Fruit fly (Drosophila melanogaster) ovary, adult (tissue): ENCODE data around the gene Usp8.
A peak's percentile ranks its signal among the peaks of the same experiment; 100 is the strongest.

ENCODE experiments used
- CG17801 ChIP-seq: fragments of 200-800 bp; optimal IDR thresholded peaks from 2 replicates; lab custom pipeline; 2019; ENCODE audit warnings: missing biosample characterization, mild to moderate bottlenecking, missing genetic modification characterization, moderate library complexity; ENCODE audit not compliant: partially characterized antibody

Gene Usp8

dm6 chr3R:21109712-21110111 lies 24.4 kb upstream of the Usp8 start:
- TF ChIP-seq CG17801 (GFP tag; lab: Kevin White, UChicago), result no peak

dm6 chr3R:21111046-21111480 lies 23.0 kb upstream of the Usp8 start, which contains the start of gene Rab11:
Gene Rab11 (plus strand): TSS chr3R:21111408.
- peak; percentile 76 for TF ChIP-seq CG17801 (GFP tag; lab: Kevin White, UChicago)

DNA sequence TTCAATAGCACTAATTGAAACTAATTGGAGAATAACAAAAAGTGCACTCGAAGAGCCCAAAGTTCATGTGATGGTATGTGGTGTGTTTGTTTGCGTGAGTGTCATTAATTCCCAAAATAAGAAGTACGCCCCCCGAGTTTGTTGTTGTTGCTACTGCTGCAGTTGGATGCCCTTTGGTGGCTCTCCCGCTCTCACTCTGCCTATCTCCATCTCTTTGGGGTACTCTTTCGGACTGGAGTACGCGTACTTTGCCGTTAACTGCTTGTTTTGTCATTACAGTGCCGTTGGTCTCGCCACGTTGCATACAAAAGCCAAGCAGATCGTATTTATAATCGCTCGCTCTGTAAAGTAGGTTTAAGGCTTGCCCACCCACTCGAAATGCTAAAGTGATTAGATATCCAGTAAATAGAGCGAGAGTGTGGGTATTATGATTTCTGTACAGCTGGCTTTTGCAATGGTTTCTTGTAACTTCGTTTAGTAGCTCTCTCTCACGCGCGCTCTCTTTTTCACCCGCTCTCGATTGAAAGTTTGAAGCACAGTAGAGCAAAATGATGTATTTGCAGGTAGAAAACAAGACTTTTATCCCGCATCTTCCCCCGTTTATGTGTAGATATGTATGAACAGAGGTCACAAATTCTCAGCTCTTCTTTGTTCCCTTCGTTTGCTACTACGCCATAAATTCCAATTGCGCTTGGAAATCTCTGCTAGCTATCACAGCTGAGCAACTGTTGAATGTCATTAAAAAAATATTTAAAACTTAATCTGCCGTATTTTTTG lies 21.9 kb upstream of the Usp8 start:
- TF ChIP-seq CG17801 (GFP tag; lab: Kevin White, UChicago), result peak; percentile 45

- peak; percentile 71 for TF ChIP-seq CG17801 (GFP tag; lab: Kevin White, UChicago)
Measured at dm6 chr3R:21112742-21113465, 21.2 kb upstream of the Usp8 start.

dm6 chr3R:21116057-21116456 lies 18.0 kb upstream of the Usp8 start, which contains the start of gene ppan:
Gene ppan (plus strand): TSS chr3R:21116254.
- no peak for TF ChIP-seq CG17801 (GFP tag; lab: Kevin White, UChicago)

DNA sequence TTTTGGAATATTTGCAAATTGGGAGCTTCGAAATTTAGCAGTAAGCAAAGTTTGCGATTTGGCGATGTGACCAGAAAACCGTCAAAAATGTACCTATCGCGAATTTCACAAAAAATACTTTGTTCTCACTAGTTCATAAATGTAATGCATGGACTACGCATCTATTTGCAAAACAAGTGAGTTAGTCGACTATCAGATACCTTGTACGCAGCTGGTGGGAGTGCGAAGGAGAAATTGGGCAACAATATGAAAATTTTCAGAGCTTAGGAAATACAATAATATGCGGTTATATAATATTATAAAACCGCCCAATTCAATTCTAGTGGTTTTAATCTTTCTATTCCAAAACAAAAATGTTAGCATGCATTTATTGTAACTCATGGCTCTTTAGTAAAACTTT lies 15.3 kb upstream of the Usp8 start, which contains the start of gene Bdbt:
Bdbt (minus strand) TSS at position 73 of the 400 bp plus-strand sequence.
- TF ChIP-seq CG17801 (GFP tag; lab: Kevin White, UChicago), result peak; percentile 40

DNA sequence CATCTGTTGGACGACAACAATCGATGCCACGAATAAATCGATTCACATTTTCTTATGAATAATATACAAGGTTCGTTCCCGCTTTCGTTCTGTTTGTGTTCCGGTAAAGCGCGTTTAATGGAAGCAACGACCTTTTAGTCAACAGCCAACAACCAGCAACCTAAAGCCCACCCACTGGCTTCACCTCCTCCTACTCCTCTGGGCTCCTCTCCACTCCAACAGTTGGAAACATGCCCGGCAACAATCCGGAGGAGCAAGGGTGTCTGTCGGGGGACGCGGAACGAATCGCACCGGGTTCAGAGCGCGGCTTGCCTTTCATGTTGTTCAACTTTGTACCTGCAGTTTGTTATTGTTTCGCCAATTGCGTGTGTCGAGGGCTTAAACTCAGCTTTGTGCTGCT lies 9.8 kb upstream of the Usp8 start:
- TF ChIP-seq CG17801 (GFP tag; lab: Kevin White, UChicago), result no peak

DNA sequence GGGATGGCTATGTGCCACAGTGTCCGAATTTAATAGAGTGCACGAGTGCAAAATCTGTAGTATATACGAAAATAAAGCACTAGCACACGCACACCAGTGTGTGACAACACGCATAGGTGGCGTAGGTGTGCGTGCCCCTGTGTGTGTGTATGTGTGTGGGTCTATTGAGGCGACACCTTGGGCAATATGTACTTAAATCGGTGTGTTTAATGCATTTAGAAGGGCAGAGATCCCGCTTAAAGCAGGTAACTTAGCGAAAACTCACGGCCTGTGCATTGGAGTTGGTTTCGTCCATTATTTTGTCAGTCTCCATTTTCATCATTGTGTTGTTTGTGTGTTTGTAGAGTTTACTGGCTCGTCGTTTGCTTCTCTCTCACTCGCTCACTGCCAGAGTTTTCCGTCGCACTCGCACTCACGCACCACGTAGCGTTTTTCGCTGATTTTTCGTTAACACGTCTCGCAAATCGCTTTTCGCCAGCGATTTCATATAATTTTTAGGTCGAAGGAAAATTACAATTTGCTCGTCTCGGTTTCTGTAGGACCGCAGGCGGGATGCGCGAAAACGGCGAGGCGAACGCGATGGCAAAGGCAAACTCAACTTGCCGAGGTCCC lies 7.3 kb upstream of the Usp8 start:
- no peak for TF ChIP-seq CG17801 (GFP tag; lab: Kevin White, UChicago)

DNA sequence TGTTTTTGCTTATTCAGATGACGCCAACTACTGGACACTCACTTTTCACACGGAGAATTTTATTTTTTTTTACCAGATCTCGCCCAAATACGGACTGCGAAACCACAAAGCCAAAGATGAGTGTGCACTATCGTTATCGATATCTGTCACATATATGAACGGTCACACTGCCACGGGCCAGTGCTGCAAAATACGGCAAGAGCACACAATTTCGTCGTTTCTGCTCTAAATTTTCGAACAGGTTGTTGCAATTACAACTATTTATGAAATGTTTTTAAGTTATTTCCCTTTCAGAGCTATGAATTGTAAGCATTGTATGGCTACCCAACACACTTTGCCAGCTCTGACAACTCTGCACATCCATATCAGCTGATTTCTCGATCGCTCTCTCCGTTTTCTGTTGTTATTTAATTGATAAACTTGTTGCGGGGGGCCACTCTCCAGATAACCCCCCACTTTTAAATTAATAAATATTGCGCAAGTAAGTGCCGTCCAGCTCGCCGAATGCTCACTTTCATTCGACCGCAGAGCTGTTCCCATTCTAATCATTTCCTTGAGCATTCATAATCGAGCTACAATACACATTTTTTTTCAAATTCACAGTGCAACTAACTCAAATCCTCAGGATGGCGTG lies 6.6 kb upstream of the Usp8 start, which contains the start of the genes slmb and CG5793:
slmb (minus strand) TSS at position 134 of the 634 bp plus-strand sequence.
CG5793 (plus strand) TSS at position 222 of the 634 bp plus-strand sequence.
- TF ChIP-seq CG17801 (GFP tag; lab: Kevin White, UChicago), result peak; percentile 60

DNA sequence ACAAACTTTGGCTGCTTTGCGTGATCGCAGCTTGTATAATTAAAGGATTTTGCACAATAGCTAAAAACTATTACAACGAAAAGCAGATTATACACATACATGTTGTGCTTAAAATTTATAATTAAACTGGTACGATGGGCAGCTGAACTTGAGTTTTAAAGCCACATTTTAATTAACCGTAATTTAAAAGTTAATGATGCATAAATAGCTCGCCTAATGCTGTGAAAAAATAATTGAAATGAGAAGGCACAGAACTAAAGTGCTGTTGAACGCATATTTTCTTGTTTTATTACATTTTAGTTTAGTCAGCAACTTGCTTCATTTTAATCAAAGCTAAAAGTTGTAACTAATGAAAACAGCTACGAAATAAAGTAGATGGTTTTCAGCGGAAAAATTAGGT lies 4.4 kb upstream of the Usp8 start, which contains the start of gene Obp93a:
Obp93a (minus strand) TSS at position 101 of the 400 bp plus-strand sequence.
- TF ChIP-seq CG17801 (GFP tag; lab: Kevin White, UChicago), result no peak

DNA sequence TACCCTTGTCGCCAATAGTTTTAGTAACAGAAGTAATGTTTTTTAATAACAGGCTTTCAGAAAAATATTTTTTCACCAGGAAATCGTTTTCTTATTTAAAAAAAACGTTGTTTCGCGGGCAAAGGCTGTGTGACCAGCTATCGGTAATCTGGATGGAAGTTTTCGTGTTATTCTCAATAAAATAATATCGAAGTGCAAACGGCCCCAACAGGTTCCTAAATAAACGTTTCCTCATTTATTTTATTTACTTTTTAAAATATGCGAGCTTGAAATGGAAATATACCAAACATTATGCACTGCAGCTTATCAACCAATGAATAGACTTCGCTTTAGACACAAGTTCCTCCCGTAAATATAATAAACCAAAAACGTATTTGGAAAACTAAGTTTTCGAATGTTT lies 4.0 kb upstream of the Usp8 start, which contains the start of gene Ice2:
Ice2 (plus strand) TSS at position 167 of the 400 bp plus-strand sequence.
- TF ChIP-seq CG17801 (GFP tag; lab: Kevin White, UChicago), result no peak

DNA sequence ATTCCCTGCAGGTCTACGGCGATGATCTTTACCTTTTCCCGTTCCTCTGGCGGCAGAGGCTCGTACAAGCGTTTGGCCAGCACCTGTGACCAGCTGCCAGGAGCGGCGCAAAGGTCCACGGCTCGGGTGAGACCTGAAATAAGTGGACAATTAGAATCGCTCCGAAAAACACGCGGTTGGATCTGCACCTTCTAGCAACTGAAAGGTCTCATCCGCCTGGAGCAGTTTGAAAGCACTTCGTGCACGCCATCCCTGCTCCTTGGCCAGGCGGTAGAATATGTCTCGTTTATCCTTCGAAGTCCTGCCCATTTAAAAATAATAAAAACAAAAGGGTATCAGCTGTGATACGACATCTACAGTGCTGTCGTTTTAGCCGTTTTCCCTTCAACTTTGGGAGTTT lies 545 bp upstream of the Usp8 start, which contains the start of gene Trm7-34:
Trm7-34 (minus strand) TSS at position 365 of the 400 bp plus-strand sequence.
- no peak for TF ChIP-seq CG17801 (GFP tag; lab: Kevin White, UChicago)

dm6 chr3R:21138220-21138754 lies 4.2 kb downstream of the Usp8 start, which contains the start of gene meigo:
Gene meigo (plus strand): TSS chr3R:21138270.
- TF ChIP-seq CG17801 (GFP tag; lab: Kevin White, UChicago), result peak; percentile 70

- TF ChIP-seq CG17801 (GFP tag; lab: Kevin White, UChicago), result peak; percentile 25
Measured at dm6 chr3R:21140458-21140857, 6.4 kb downstream of the Usp8 start, which contains the start of gene SNF4Agamma. Gene SNF4Agamma (plus strand): TSS chr3R:21140739.
